Fruit fly (Drosophila melanogaster) whole organism, embryonic: ENCODE results near the gene Fmr1.

Experiments used
- Adf1 ChIP-seq: fragments of 200-800 bp; sonication (Bioruptor generic); IDR thresholded peaks from 2 replicates; pipeline ENCODE4 v1.3.6; 2022; ENCODE audit warnings: missing biosample characterization, missing genetic modification characterization
- CG10366 ChIP-seq: fragments of 200-800 bp; sonication (Bioruptor generic); IDR thresholded peaks from 2 replicates; pipeline ENCODE4 v1.3.6; 2022; ENCODE audit warnings: missing biosample characterization, missing genetic modification characterization
- CG11247 ChIP-seq: fragments of 200-800 bp; sonication (Bioruptor generic); IDR thresholded peaks from 2 replicates; pipeline ENCODE4 v1.3.6; 2022; ENCODE audit warnings: missing biosample characterization, missing genetic modification characterization
- CG13296 ChIP-seq: fragments of 200-800 bp; sonication (Bioruptor generic); optimal IDR thresholded peaks from 3 replicates; lab custom pipeline; 2018; ENCODE audit warnings: missing biosample characterization, mild to moderate bottlenecking, missing genetic modification characterization
- CG13424 ChIP-seq: fragments of 200-800 bp; sonication (Bioruptor generic); optimal IDR thresholded peaks from 2 replicates; lab custom pipeline; 2019; ENCODE audit warnings: missing biosample characterization, mild to moderate bottlenecking, missing genetic modification characterization, moderate library complexity
- CG15011 ChIP-seq: fragments of 200-800 bp; sonication (Bioruptor generic); optimal IDR thresholded peaks from 3 replicates; lab custom pipeline; 2018; ENCODE audit warnings: missing biosample characterization, mild to moderate bottlenecking, missing genetic modification characterization
- CG1529 ChIP-seq: fragments of 200-800 bp; sonication (Bioruptor generic); optimal IDR thresholded peaks from 3 replicates; lab custom pipeline; 2018; ENCODE audit warnings: missing biosample characterization, missing genetic modification characterization
- CG16813 ChIP-seq: fragments of 200-800 bp; sonication (Bioruptor generic); IDR thresholded peaks from 3 replicates; pipeline ENCODE4 v1.3.6; 2022; ENCODE audit warnings: missing biosample characterization, missing genetic modification characterization; ENCODE audit not compliant: partially characterized antibody
- CG18476 ChIP-seq: fragments of 200-800 bp; sonication (Bioruptor generic); optimal IDR thresholded peaks from 2 replicates; lab custom pipeline; 2016; ENCODE audit warnings: missing biosample characterization, mild to moderate bottlenecking, missing genetic modification characterization
- CG18619 ChIP-seq: fragments of 200-800 bp; sonication (Bioruptor generic); optimal IDR thresholded peaks from 3 replicates; lab custom pipeline; 2017; ENCODE audit warnings: missing biosample characterization, mild to moderate bottlenecking, missing genetic modification characterization
- CG2120 ChIP-seq: fragments of 200-800 bp; sonication (Bioruptor generic); optimal IDR thresholded peaks from 3 replicates; lab custom pipeline; 2016; ENCODE audit warnings: missing biosample characterization, missing genetic modification characterization
- CG3281 ChIP-seq: fragments of 200-800 bp; sonication (Bioruptor generic); optimal IDR thresholded peaks from 3 replicates; lab custom pipeline; 2017; ENCODE audit warnings: missing biosample characterization, mild to moderate bottlenecking, missing genetic modification characterization
- CG3726 ChIP-seq: fragments of 200-800 bp; sonication (Bioruptor generic); IDR thresholded peaks from 3 replicates; pipeline ENCODE4, ENCODE4 v1.3.6; 2022; ENCODE audit warnings: missing biosample characterization, missing genetic modification characterization
- CG4404 ChIP-seq: fragments of 200-800 bp; sonication (Bioruptor generic); IDR thresholded peaks from 2 replicates; pipeline ENCODE4 v1.3.6; 2022; ENCODE audit warnings: missing biosample characterization, missing genetic modification characterization
- CG6813 ChIP-seq: fragments of 200-800 bp; sonication (Bioruptor generic); optimal IDR thresholded peaks from 2 replicates; lab custom pipeline; 2017; ENCODE audit warnings: missing biosample characterization, missing genetic modification characterization, mild to moderate bottlenecking, moderate library complexity, missing genetic modification reagents
- CG6854 ChIP-seq: fragments of 200-800 bp; sonication (Bioruptor generic); optimal IDR thresholded peaks from 3 replicates; lab custom pipeline; 2017; ENCODE audit warnings: missing biosample characterization, mild to moderate bottlenecking, missing genetic modification characterization
- CG7745 ChIP-seq: fragments of 200-800 bp; sonication (Bioruptor generic); optimal IDR thresholded peaks from 2 replicates; lab custom pipeline; 2018; ENCODE audit warnings: missing biosample characterization, mild to moderate bottlenecking, missing genetic modification characterization, moderate library complexity
- CG8924 ChIP-seq: fragments of 200-800 bp; optimal IDR thresholded peaks from 3 replicates; lab custom pipeline; 2019; ENCODE audit warnings: missing biosample characterization, mild to moderate bottlenecking, missing genetic modification characterization, moderate library complexity
- CG9437 ChIP-seq: fragments of 200-800 bp; sonication (Bioruptor generic); optimal IDR thresholded peaks from 2 replicates; lab custom pipeline; 2018; ENCODE audit warnings: missing biosample characterization, mild to moderate bottlenecking, missing genetic modification characterization
- CrebB ChIP-seq: fragments of 200-800 bp; sonication (Bioruptor generic); optimal IDR thresholded peaks from 3 replicates; lab custom pipeline; 2018; ENCODE audit warnings: missing biosample characterization, mild to moderate bottlenecking, missing genetic modification characterization
- Elba2 ChIP-seq: fragments of 200-800 bp; sonication (Bioruptor generic); optimal IDR thresholded peaks from 3 replicates; lab custom pipeline; 2016; ENCODE audit warnings: missing biosample characterization, missing genetic modification characterization
- Jarid2 ChIP-seq: fragments of 200-800 bp; sonication (Bioruptor generic); optimal IDR thresholded peaks from 3 replicates; lab custom pipeline; 2017; ENCODE audit warnings: mild to moderate bottlenecking, missing biosample characterization, missing genetic modification reagents, missing genetic modification characterization
- MTF-1 ChIP-seq: fragments of 200-800 bp; sonication (Bioruptor generic); optimal IDR thresholded peaks from 2 replicates; lab custom pipeline; 2018; ENCODE audit warnings: missing biosample characterization, mild to moderate bottlenecking, missing genetic modification characterization, borderline replicate concordance
- Neu2 ChIP-seq: fragments of 200-800 bp; sonication (Bioruptor generic); optimal IDR thresholded peaks from 3 replicates; lab custom pipeline; 2016; ENCODE audit warnings: missing biosample characterization, missing genetic modification characterization, borderline replicate concordance
- Nf-YC ChIP-seq: fragments of 200-800 bp; optimal IDR thresholded peaks from 3 replicates; lab custom pipeline; 2019; ENCODE audit warnings: missing biosample characterization, mild to moderate bottlenecking, missing genetic modification characterization, moderate library complexity
- Sox102F ChIP-seq: fragments of 200-800 bp; sonication (Bioruptor generic); optimal IDR thresholded peaks from 2 replicates; lab custom pipeline; 2018; ENCODE audit warnings: missing biosample characterization, mild to moderate bottlenecking, missing genetic modification characterization, moderate library complexity
- Stat92E ChIP-seq, 3 experiments: fragments of >200 bp in 2 of 3; fragments of 200-800 bp in 1 of 3; sonication (Bioruptor generic) in 1 of 3; optimal IDR thresholded peaks; 2 replicates each; lab custom pipeline; 2017 to 2019; ENCODE audit warnings: missing biosample characterization in 3 of 3, missing genetic modification characterization in 3 of 3, mild to moderate bottlenecking in 1 of 3, moderate library complexity in 1 of 3
- ap ChIP-seq: fragments of 200-800 bp; sonication (Bioruptor generic); IDR thresholded peaks from 2 replicates; pipeline ENCODE4 v1.3.6; 2022; ENCODE audit warnings: missing biosample characterization, missing genetic modification characterization
- ase ChIP-seq: fragments of 200-800 bp; sonication (Bioruptor generic); IDR thresholded peaks from 3 replicates; pipeline ENCODE4 v1.3.6; 2022; ENCODE audit warnings: missing biosample characterization, missing genetic modification characterization
- ato ChIP-seq: fragments of 200-800 bp; sonication (Bioruptor generic); IDR thresholded peaks from 2 replicates; pipeline ENCODE4 v1.3.6; 2022; ENCODE audit warnings: missing biosample characterization, missing genetic modification characterization; ENCODE audit not compliant: partially characterized antibody
- bbx ChIP-seq: fragments of 200-800 bp; sonication (Bioruptor generic); IDR thresholded peaks from 2 replicates; pipeline ENCODE4 v1.3.6; 2022; ENCODE audit warnings: missing biosample characterization, missing genetic modification characterization; ENCODE audit not compliant: partially characterized antibody
- cato ChIP-seq: fragments of 200-800 bp; sonication (Bioruptor generic); optimal IDR thresholded peaks from 2 replicates; lab custom pipeline; 2016; ENCODE audit warnings: missing biosample characterization, missing genetic modification characterization, borderline replicate concordance
- chif ChIP-seq, 2 experiments: fragments of 200-800 bp; sonication (Bioruptor generic); optimal IDR thresholded peaks; 3 replicates each; lab custom pipeline; 2016; ENCODE audit warnings: missing biosample characterization in 2 of 2, missing genetic modification characterization in 2 of 2
- chinmo ChIP-seq: fragments of 200-800 bp; sonication (Bioruptor generic); IDR thresholded peaks from 4 replicates; pipeline ENCODE4 v1.3.6; 2022; ENCODE audit warnings: missing biosample characterization, missing genetic modification characterization; ENCODE audit not compliant: partially characterized antibody
- croc ChIP-seq: fragments of 200-800 bp; sonication (Bioruptor generic); conservative IDR thresholded peaks from 3 replicates; pipeline ENCODE4 v1.3.6; 2022; ENCODE audit warnings: missing biosample characterization, missing genetic modification characterization
- crp ChIP-seq, 2 experiments: fragments of 200-800 bp; sonication (Bioruptor generic); optimal IDR thresholded peaks; 2 replicates in 1 of 2; 3 replicates in 1 of 2; lab custom pipeline; 2017; ENCODE audit warnings: missing biosample characterization in 2 of 2, missing genetic modification characterization in 2 of 2, mild to moderate bottlenecking in 1 of 2, moderate library complexity in 1 of 2
- dimm ChIP-seq: fragments of 200-800 bp; sonication (Bioruptor generic); IDR thresholded peaks from 2 replicates; pipeline ENCODE4 v1.3.6; 2022; ENCODE audit warnings: missing biosample characterization, missing genetic modification characterization
- dm ChIP-seq: fragments of 200-800 bp; sonication (Bioruptor generic); optimal IDR thresholded peaks from 3 replicates; lab custom pipeline; 2016; ENCODE audit warnings: missing biosample characterization, missing genetic modification characterization
- fru ChIP-seq: fragments of >200 bp; optimal IDR thresholded peaks from 2 replicates; lab custom pipeline; 2017
- ind ChIP-seq: fragments of 200-800 bp; sonication (Bioruptor generic); optimal IDR thresholded peaks from 3 replicates; lab custom pipeline; 2016; ENCODE audit warnings: missing biosample characterization, missing genetic modification characterization
- kah ChIP-seq: fragments of 200-800 bp; sonication (Bioruptor generic); optimal IDR thresholded peaks from 2 replicates; lab custom pipeline; 2018; ENCODE audit warnings: missing biosample characterization, mild to moderate bottlenecking, missing genetic modification characterization
- kay ChIP-seq: fragments of 200-800 bp; sonication (Bioruptor generic); optimal IDR thresholded peaks from 2 replicates; lab custom pipeline; 2016; ENCODE audit warnings: missing biosample characterization, missing genetic modification characterization
- lola ChIP-seq, 3 experiments: fragments of >200 bp in 2 of 3; fragments of 200-800 bp in 1 of 3; sonication (Bioruptor generic) in 1 of 3; optimal IDR thresholded peaks; 2 replicates each; lab custom pipeline; 2017 to 2019; ENCODE audit warnings: missing biosample characterization in 3 of 3, missing genetic modification characterization in 3 of 3, mild to moderate bottlenecking in 1 of 3, moderate library complexity in 1 of 3
- nau ChIP-seq: fragments of 200-800 bp; sonication (Bioruptor generic); optimal IDR thresholded peaks from 3 replicates; lab custom pipeline; 2017; ENCODE audit warnings: missing biosample characterization, mild to moderate bottlenecking, missing genetic modification characterization, missing genetic modification reagents
- otp ChIP-seq: fragments of 200-800 bp; sonication (Bioruptor generic); IDR thresholded peaks from 3 replicates; pipeline ENCODE4, ENCODE4 v1.3.6; 2022; ENCODE audit warnings: missing biosample characterization, missing genetic modification characterization
- pum ChIP-seq: fragments of 200-800 bp; sonication (Bioruptor generic); optimal IDR thresholded peaks from 2 replicates; lab custom pipeline; 2016; ENCODE audit warnings: missing biosample characterization, missing genetic modification characterization
- pzg ChIP-seq: fragments of 200-800 bp; sonication (Bioruptor generic); optimal IDR thresholded peaks from 3 replicates; lab custom pipeline; 2018; ENCODE audit warnings: missing biosample characterization, mild to moderate bottlenecking, missing genetic modification characterization, moderate library complexity
- tna ChIP-seq: fragments of 200-800 bp; sonication (Bioruptor generic); IDR thresholded peaks from 2 replicates; pipeline ENCODE4 v1.3.6; 2022; ENCODE audit warnings: missing biosample characterization, missing genetic modification characterization; ENCODE audit not compliant: partially characterized antibody
- unc-4 ChIP-seq: fragments of 200-800 bp; sonication (Bioruptor generic); IDR thresholded peaks from 2 replicates; pipeline ENCODE4 v1.3.6; 2022; ENCODE audit warnings: missing biosample characterization, missing genetic modification characterization; ENCODE audit not compliant: partially characterized antibody

Gene Fmr1

dm6 chr3R:10109938-10110337 lies at the start of gene Fmr1 (continued):
- TF ChIP-seq CG6854 (no peak), CG2120 (GFP tag; lab: Kevin White, UChicago) (peak; percentile 72), CG18476 (no peak), MTF-1 (GFP tag; lab: Kevin White, UChicago) (no peak), bbx (GFP tag; lab: Robert Waterston, UW) (no peak), CG13296 (no peak), CG18619 (GFP tag; lab: Kevin White, UChicago) (peak; percentile 31), Jarid2 (GFP tag; lab: Kevin White, UChicago) (no peak), CG11247 (GFP tag; lab: Robert Waterston, UW) (peak; percentile 29; the same call in 1 of the 2 replicates), dimm (GFP tag; lab: Robert Waterston, UW) (no peak), CG7745 (tag; lab: Kevin White, UChicago) (no peak), CG1529 (no peak), CG13424 (tag; lab: Kevin White, UChicago) (peak; percentile 65), cato (GFP tag; lab: Kevin White, UChicago) (no peak), ase (GFP tag; lab: Robert Waterston, UW) (no peak), Stat92E (GFP tag; optimal IDR thresholded peaks at IDR 0.05; lab: Kevin White, UChicago) (peak in 1 of 3 experiments; percentile 29), pzg (peak; percentile 92), tna (GFP tag; lab: Robert Waterston, UW) (no peak), otp (no peak), CG3726 (GFP tag; lab: Robert Waterston, UW) (no peak), CG10366 (GFP tag; lab: Robert Waterston, UW) (no peak), ato (GFP tag; lab: Robert Waterston, UW) (no peak), CG6813 (GFP tag; lab: Kevin White, UChicago) (no peak), CG9437 (GFP tag; lab: Kevin White, UChicago) (peak; percentile 19), unc-4 (GFP tag; lab: Robert Waterston, UW) (no peak), crp (GFP tag; optimal IDR thresholded peaks at IDR 0.05; lab: Kevin White, UChicago) (no peak), CG15011 (GFP tag; lab: Kevin White, UChicago) (no peak), ap (GFP tag; lab: Robert Waterston, UW) (0 out of 2 replicates have a peak, but pooled peaks have one; percentile 23), CG3281 (peak; percentile 100), nau (no peak), CG16813 (GFP tag; lab: Robert Waterston, UW) (peak; percentile 46; the same call in 2 of the 3 replicates), kah (GFP tag; lab: Kevin White, UChicago) (no peak), chif (GFP tag; optimal IDR thresholded peaks at IDR 0.05; lab: Kevin White, UChicago) (peak in 1 of 2 experiments; percentile 64), Adf1 (GFP tag; lab: Robert Waterston, UW) (no peak), CG8924 (peak; percentile 32), dm (GFP tag; lab: Kevin White, UChicago) (peak; percentile 61), fru (lab: Kevin White, UChicago) (no peak), Neu2 (GFP tag; lab: Kevin White, UChicago) (no peak), Elba2 (GFP tag; lab: Kevin White, UChicago) (peak; percentile 40), Nf-YC (tag; lab: Kevin White, UChicago) (peak; percentile 24), Sox102F (GFP tag; lab: Kevin White, UChicago) (peak; percentile 42), chinmo (GFP tag; lab: Robert Waterston, UW) (no peak), lola (GFP tag; optimal IDR thresholded peaks at IDR 0.05; lab: Kevin White, UChicago) (peak in 1 of 3 experiments; percentile 45), CrebB (tag; lab: Kevin White, UChicago) (no peak), kay (GFP tag; lab: Kevin White, UChicago) (peak; percentile 56), croc (GFP tag; lab: Robert Waterston, UW) (no peak), pum (peak; percentile 64), ind (GFP tag; lab: Kevin White, UChicago) (peak; percentile 64), CG4404 (GFP tag; lab: Robert Waterston, UW) (no peak)
